Worm (Caenorhabditis elegans) whole organism, L4/young adult: ENCODE results near the gene T16G12.1.

Experiments
- W03F9.2 ChIP-seq: fragments of 150-350 bp; optimal IDR thresholded peaks from 2 replicates; lab custom pipeline; 2014; ENCODE audit warnings: missing biosample characterization, missing genetic modification characterization
- dao-5 ChIP-seq: sonication (generic microtip); optimal IDR thresholded peaks from 2 replicates; lab custom pipeline; 2016; ENCODE audit warnings: missing genotype, missing genetic modification characterization, moderate library complexity, missing compliant biosample characterization
- him-1 ChIP-seq: sonication (generic microtip); optimal IDR thresholded peaks from 2 replicates; lab custom pipeline; 2016; ENCODE audit warnings: missing genotype, missing genetic modification reagents, missing genetic modification characterization, missing compliant biosample characterization

The T16G12.1 gene

DNA sequence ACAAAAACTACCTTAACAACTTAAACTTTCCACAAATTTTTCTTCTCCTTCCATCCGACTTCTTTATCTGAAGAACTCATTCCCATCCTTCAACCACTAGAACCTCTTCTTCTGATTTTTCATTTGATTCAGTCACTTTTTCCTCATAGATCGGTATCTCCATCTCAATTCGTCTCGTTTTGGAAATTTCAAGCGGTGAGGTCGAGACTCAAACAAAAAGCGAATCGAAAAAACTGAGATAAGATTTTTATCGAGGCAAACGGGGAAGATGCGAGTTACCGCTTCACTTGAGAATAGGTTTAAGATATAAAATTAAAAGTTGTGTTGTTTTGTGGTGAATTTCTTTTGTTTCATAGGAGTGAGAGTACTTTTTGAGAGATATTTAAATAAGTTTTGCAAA, 58.3 kb downstream of the T16G12.1 start:
- TF ChIP-seq W03F9.2 (tag; lab: Kevin White, UChicago) (no peak), him-1 (tag; lab: Kevin White, UChicago) (no peak), dao-5 (no peak)
